Worm (Caenorhabditis elegans) whole organism, L2 larva: ENCODE data around the gene Y67D8B.2.
A peak's percentile ranks its signal among the peaks of the same experiment; 100 is the strongest.

Source experiments
- C34F6.9 ChIP-seq: fragments of 150-350 bp; optimal IDR thresholded peaks from 2 replicates; lab custom pipeline; 2014; ENCODE audit warnings: missing biosample characterization, missing genetic modification characterization
- F13H6.1 ChIP-seq: sonication (generic microtip); optimal IDR thresholded peaks from 2 replicates; lab custom pipeline; 2016; ENCODE audit warnings: missing genetic modification characterization, missing compliant biosample characterization
- R02D3.7 ChIP-seq: fragments of 150-350 bp; optimal IDR thresholded peaks from 2 replicates; lab custom pipeline; 2014; ENCODE audit warnings: missing biosample characterization, missing genetic modification characterization
- Y55F3AM.14 ChIP-seq: fragments of 200-800 bp; sonication (Bioruptor generic); optimal IDR thresholded peaks from 2 replicates; lab custom pipeline; 2018; ENCODE audit warnings: mild to moderate bottlenecking, missing genetic modification characterization, missing compliant biosample characterization
- ZK546.5 ChIP-seq: sonication (generic microtip); optimal IDR thresholded peaks from 2 replicates; lab custom pipeline; 2017; ENCODE audit warnings: missing biosample characterization, missing genetic modification characterization
- alr-1 ChIP-seq: fragments of 150-350 bp; optimal IDR thresholded peaks from 2 replicates; lab custom pipeline; 2014; ENCODE audit warnings: missing biosample characterization, missing genetic modification characterization
- aly-2 ChIP-seq: fragments of 150-350 bp; optimal IDR thresholded peaks from 2 replicates; lab custom pipeline; 2014; ENCODE audit warnings: missing biosample characterization, missing genetic modification characterization
- ama-1 ChIP-seq: fragments of 150-350 bp; optimal IDR thresholded peaks from 2 replicates; lab custom pipeline; 2018; ENCODE audit warnings: inconsistent platforms
- blmp-1 ChIP-seq: sonication (generic microtip); optimal IDR thresholded peaks from 2 replicates; lab custom pipeline; 2017; ENCODE audit warnings: missing genetic modification characterization, mild to moderate bottlenecking, missing compliant biosample characterization, antibody characterized with exemption, moderate library complexity; ENCODE audit not compliant: insufficient read depth
- ceh-16 ChIP-seq: fragments of 150-350 bp; optimal IDR thresholded peaks from 2 replicates; lab custom pipeline; 2014; ENCODE audit warnings: missing biosample characterization, missing genetic modification characterization
- ceh-82 ChIP-seq: fragments of 150-350 bp; optimal IDR thresholded peaks from 2 replicates; lab custom pipeline; 2014; ENCODE audit warnings: missing biosample characterization, missing genetic modification characterization
- crh-2 ChIP-seq: sonication (generic microtip); optimal IDR thresholded peaks from 2 replicates; lab custom pipeline; 2017; ENCODE audit warnings: missing biosample characterization, missing genetic modification characterization
- dmd-4 ChIP-seq: sonication (generic microtip); optimal IDR thresholded peaks from 2 replicates; lab custom pipeline; 2017; ENCODE audit warnings: missing biosample characterization, missing genetic modification characterization
- egl-27 ChIP-seq: sonication (generic microtip); optimal IDR thresholded peaks from 3 replicates; lab custom pipeline; 2017; ENCODE audit warnings: missing biosample characterization, missing genetic modification reagents, missing genetic modification characterization
- elt-1 ChIP-seq: fragments of 150-350 bp; optimal IDR thresholded peaks from 2 replicates; lab custom pipeline; 2014; ENCODE audit warnings: missing biosample characterization, missing genetic modification characterization
- elt-3 ChIP-seq: sonication (generic microtip); optimal IDR thresholded peaks from 2 replicates; lab custom pipeline; 2017; ENCODE audit warnings: missing biosample characterization, missing genetic modification characterization
- fos-1 ChIP-seq: fragments of 150-350 bp; optimal IDR thresholded peaks from 2 replicates; lab custom pipeline; 2014; ENCODE audit warnings: missing biosample characterization, missing genetic modification characterization
- gmeb-1 ChIP-seq: fragments of 150-350 bp; optimal IDR thresholded peaks from 2 replicates; lab custom pipeline; 2014; ENCODE audit warnings: missing biosample characterization, missing genetic modification characterization
- lin-11 ChIP-seq: fragments of 150-350 bp; sonication (generic microtip); optimal IDR thresholded peaks from 2 replicates; lab custom pipeline; 2014; ENCODE audit warnings: missing biosample characterization, missing genetic modification characterization, inconsistent platforms, mixed read lengths
- lin-13 ChIP-seq: fragments of 150-350 bp; optimal IDR thresholded peaks from 2 replicates; lab custom pipeline; 2014; ENCODE audit warnings: missing biosample characterization, missing genetic modification reagents, missing genetic modification characterization
- lin-39 ChIP-seq: fragments of 150-350 bp; optimal IDR thresholded peaks from 2 replicates; lab custom pipeline; 2014; ENCODE audit warnings: missing biosample characterization, missing genetic modification reagents, missing genetic modification characterization
- lsy-2 ChIP-seq, 2 experiments: fragments of 150-350 bp in 1 of 2; sonication (generic microtip) in 1 of 2; optimal IDR thresholded peaks; 2 replicates each; lab custom pipeline; 2014 to 2017; ENCODE audit warnings: missing biosample characterization in 2 of 2, missing genetic modification characterization in 2 of 2
- mab-5 ChIP-seq: fragments of 150-350 bp; optimal IDR thresholded peaks from 2 replicates; lab custom pipeline; 2014; ENCODE audit warnings: missing biosample characterization, missing genetic modification characterization
- mbf-1 ChIP-seq: sonication (generic microtip); optimal IDR thresholded peaks from 2 replicates; lab custom pipeline; 2017; ENCODE audit warnings: missing biosample characterization, missing genetic modification characterization
- mdl-1 ChIP-seq, 2 experiments: fragments of 150-350 bp in 1 of 2; sonication (generic microtip) in 1 of 2; optimal IDR thresholded peaks; 2 replicates each; lab custom pipeline; 2017; ENCODE audit warnings: missing biosample characterization in 2 of 2, missing genetic modification characterization in 2 of 2
- nhr-10 ChIP-seq: sonication (generic microtip); optimal IDR thresholded peaks from 2 replicates; lab custom pipeline; 2017; ENCODE audit warnings: missing biosample characterization, missing genetic modification characterization
- nhr-11 ChIP-seq: fragments of 150-350 bp; optimal IDR thresholded peaks from 2 replicates; lab custom pipeline; 2014; ENCODE audit warnings: missing biosample characterization, missing genetic modification characterization
- nhr-12 ChIP-seq: fragments of 150-350 bp; optimal IDR thresholded peaks from 2 replicates; lab custom pipeline; 2014; ENCODE audit warnings: missing biosample characterization, missing genetic modification characterization
- nhr-129 ChIP-seq: fragments of 150-350 bp; optimal IDR thresholded peaks from 2 replicates; lab custom pipeline; 2014; ENCODE audit warnings: missing biosample characterization, missing genetic modification characterization
- nhr-21 ChIP-seq: fragments of 150-350 bp; optimal IDR thresholded peaks from 2 replicates; lab custom pipeline; 2014; ENCODE audit warnings: missing biosample characterization, missing genetic modification characterization
- nhr-23 ChIP-seq: fragments of 150-350 bp; optimal IDR thresholded peaks from 2 replicates; lab custom pipeline; 2014; ENCODE audit warnings: missing biosample characterization, missing genetic modification reagents, missing genetic modification characterization
- nhr-237 ChIP-seq: fragments of 150-350 bp; optimal IDR thresholded peaks from 2 replicates; lab custom pipeline; 2014; ENCODE audit warnings: missing biosample characterization, missing genetic modification characterization
- nhr-25 ChIP-seq: fragments of 150-350 bp; sonication (generic microtip); optimal IDR thresholded peaks from 3 replicates; lab custom pipeline; 2014; ENCODE audit warnings: missing biosample characterization, missing genetic modification characterization
- nhr-6 ChIP-seq: fragments of 150-350 bp; optimal IDR thresholded peaks from 2 replicates; lab custom pipeline; 2014; ENCODE audit warnings: missing biosample characterization, missing genetic modification characterization
- nhr-77 ChIP-seq: fragments of 150-350 bp; optimal IDR thresholded peaks from 2 replicates; lab custom pipeline; 2014; ENCODE audit warnings: missing biosample characterization, missing genetic modification characterization
- peb-1 ChIP-seq: fragments of 150-350 bp; optimal IDR thresholded peaks from 2 replicates; lab custom pipeline; 2014; ENCODE audit warnings: missing biosample characterization, missing genetic modification characterization
- sem-4 ChIP-seq: fragments of 150-350 bp; optimal IDR thresholded peaks from 2 replicates; lab custom pipeline; 2014; ENCODE audit warnings: missing biosample characterization, missing genetic modification reagents, missing genetic modification characterization
- skn-1 ChIP-seq: sonication (generic microtip); optimal IDR thresholded peaks from 2 replicates; lab custom pipeline; 2017; ENCODE audit warnings: missing biosample characterization, missing genetic modification characterization
- sma-3 ChIP-seq: sonication (generic microtip); optimal IDR thresholded peaks from 2 replicates; lab custom pipeline; 2016; ENCODE audit warnings: missing genetic modification reagents, missing genetic modification characterization, missing compliant biosample characterization
- sma-9 ChIP-seq, 2 experiments: fragments of 150-350 bp in 1 of 2; sonication (generic microtip) in 1 of 2; optimal IDR thresholded peaks; 2 replicates each; lab custom pipeline; 2014 to 2016; ENCODE audit warnings: missing genetic modification characterization in 2 of 2, mild to moderate bottlenecking in 1 of 2, missing biosample characterization in 1 of 2, missing compliant biosample characterization in 1 of 2, missing genetic modification reagents in 1 of 2, moderate library complexity in 1 of 2
- snpc-4 ChIP-seq: fragments of 150-350 bp; optimal IDR thresholded peaks from 2 replicates; lab custom pipeline; 2014; ENCODE audit warnings: missing biosample characterization, missing genetic modification characterization
- unc-39 ChIP-seq: fragments of 150-350 bp; optimal IDR thresholded peaks from 2 replicates; lab custom pipeline; 2014; ENCODE audit warnings: missing biosample characterization, missing genetic modification characterization
- unc-55 ChIP-seq: fragments of 150-350 bp; sonication (generic microtip); optimal IDR thresholded peaks from 3 replicates; lab custom pipeline; 2014; ENCODE audit warnings: missing biosample characterization, missing genetic modification reagents, missing genetic modification characterization
- unc-62 ChIP-seq: fragments of 150-350 bp; optimal IDR thresholded peaks from 2 replicates; lab custom pipeline; 2014; ENCODE audit warnings: missing biosample characterization, missing genetic modification reagents, missing genetic modification characterization
- zag-1 ChIP-seq: fragments of 150-350 bp; optimal IDR thresholded peaks from 2 replicates; lab custom pipeline; 2014; ENCODE audit warnings: missing biosample characterization, missing genetic modification characterization
- ztf-1 ChIP-seq: fragments of 200-800 bp; sonication (Bioruptor generic); conservative IDR thresholded peaks from 2 replicates; pipeline ENCODE4 v1.3.6; 2022; ENCODE audit warnings: missing genetic modification characterization, missing compliant biosample characterization
- ztf-11 ChIP-seq: sonication (generic microtip); optimal IDR thresholded peaks from 2 replicates; lab custom pipeline; 2017; ENCODE audit warnings: missing biosample characterization, missing genetic modification characterization
- ztf-4 ChIP-seq: fragments of 150-350 bp; optimal IDR thresholded peaks from 2 replicates; lab custom pipeline; 2014; ENCODE audit warnings: missing biosample characterization, missing genetic modification characterization

Gene Y67D8B.2

ce11 chrIV:3232694-3233372 is 41.5 kb upstream of the Y67D8B.2 start (continued):
- TF ChIP-seq snpc-4 (tag; lab: Kevin White, UChicago): no peak
- TF ChIP-seq gmeb-1: peak; percentile 29
- no peak for TF ChIP-seq unc-55
- TF ChIP-seq ztf-1 (GFP tag; lab: Robert Waterston, UW): no peak
- TF ChIP-seq unc-62 (GFP tag; lab: Kevin White, UChicago): no peak
- TF ChIP-seq crh-2 (tag; lab: Kevin White, UChicago): peak; percentile 70
- TF ChIP-seq blmp-1 (tag; lab: Kevin White, UChicago): peak; percentile 62
- no peak for TF ChIP-seq lin-39 (tag; lab: Kevin White, UChicago)
- TF ChIP-seq nhr-237 (tag; lab: Kevin White, UChicago): no peak
- TF ChIP-seq aly-2 (tag; lab: Kevin White, UChicago): no peak
- TF ChIP-seq ztf-4 (tag; lab: Kevin White, UChicago): no peak
- no peak for TF ChIP-seq nhr-23 (tag; lab: Kevin White, UChicago)
- TF ChIP-seq Y55F3AM.14 (GFP tag; lab: Kevin White, UChicago): peak; percentile 63
- TF ChIP-seq sma-3 (GFP tag; lab: Kevin White, UChicago): peak; percentile 77
- no peak for TF ChIP-seq ceh-82
- peak; percentile 53 for TF ChIP-seq fos-1
- no peak for TF ChIP-seq ztf-11 (tag; lab: Kevin White, UChicago)
- TF ChIP-seq, all 48 proteins: peak for 16

- TF ChIP-seq sma-9 (GFP tag; optimal IDR thresholded peaks at IDR 0.05; lab: Kevin White, UChicago) (peak; percentile 38), sma-9 (tag; optimal IDR thresholded peaks at IDR 0.05; lab: Kevin White, UChicago) (no peak), egl-27 (tag; lab: Kevin White, UChicago) (no peak), lin-13 (GFP tag; lab: Kevin White, UChicago) (no peak), nhr-237 (tag; lab: Kevin White, UChicago) (no peak), nhr-6 (no peak), nhr-77 (tag; lab: Kevin White, UChicago) (no peak), ama-1 (lab: Kevin White, UChicago) (no peak), nhr-129 (peak; percentile 61), ztf-4 (tag; lab: Kevin White, UChicago) (no peak), elt-3 (tag; lab: Kevin White, UChicago) (no peak), alr-1 (tag; lab: Kevin White, UChicago) (no peak), nhr-25 (no peak), peb-1 (tag; lab: Kevin White, UChicago) (no peak), unc-39 (tag; lab: Kevin White, UChicago) (no peak), nhr-23 (tag; lab: Kevin White, UChicago) (no peak), nhr-11 (no peak), aly-2 (tag; lab: Kevin White, UChicago) (no peak), ztf-11 (tag; lab: Kevin White, UChicago) (no peak), snpc-4 (tag; lab: Kevin White, UChicago) (no peak), unc-62 (GFP tag; lab: Kevin White, UChicago) (no peak), lsy-2 (tag; optimal IDR thresholded peaks at IDR 0.05; lab: Kevin White, UChicago) (peak in 1 of 2 experiments; percentile 28), sma-3 (GFP tag; lab: Kevin White, UChicago) (peak; percentile 41), ceh-82 (no peak), fos-1 (peak; percentile 77), ztf-1 (GFP tag; lab: Robert Waterston, UW) (no peak), nhr-21 (tag; lab: Kevin White, UChicago) (peak; percentile 9), sem-4 (tag; lab: Kevin White, UChicago) (no peak), Y55F3AM.14 (GFP tag; lab: Kevin White, UChicago) (no peak), elt-1 (tag; lab: Kevin White, UChicago) (no peak), mab-5 (tag; lab: Kevin White, UChicago) (no peak), nhr-12 (tag; lab: Kevin White, UChicago) (no peak), ZK546.5 (tag; lab: Kevin White, UChicago) (no peak), F13H6.1 (tag; lab: Kevin White, UChicago) (peak; percentile 69), dmd-4 (no peak), skn-1 (no peak), ceh-16 (no peak), C34F6.9 (tag; lab: Kevin White, UChicago) (no peak), lin-39 (tag; lab: Kevin White, UChicago) (no peak), unc-55 (no peak), mbf-1 (no peak), nhr-10 (no peak), R02D3.7 (tag; lab: Kevin White, UChicago) (no peak), blmp-1 (tag; lab: Kevin White, UChicago) (no peak), mdl-1 (tag; optimal IDR thresholded peaks at IDR 0.05; lab: Kevin White, UChicago) (no peak), zag-1 (no peak), gmeb-1 (peak; percentile 30), crh-2 (tag; lab: Kevin White, UChicago) (peak; percentile 42), lin-11 (no peak)
Measured at ce11 chrIV:3231644-3232043, 40.3 kb upstream of the Y67D8B.2 start.
